Fruit fly (Drosophila melanogaster): Measurements from ENCODE around the gene CG15432.

The CG15432 gene

DNA sequence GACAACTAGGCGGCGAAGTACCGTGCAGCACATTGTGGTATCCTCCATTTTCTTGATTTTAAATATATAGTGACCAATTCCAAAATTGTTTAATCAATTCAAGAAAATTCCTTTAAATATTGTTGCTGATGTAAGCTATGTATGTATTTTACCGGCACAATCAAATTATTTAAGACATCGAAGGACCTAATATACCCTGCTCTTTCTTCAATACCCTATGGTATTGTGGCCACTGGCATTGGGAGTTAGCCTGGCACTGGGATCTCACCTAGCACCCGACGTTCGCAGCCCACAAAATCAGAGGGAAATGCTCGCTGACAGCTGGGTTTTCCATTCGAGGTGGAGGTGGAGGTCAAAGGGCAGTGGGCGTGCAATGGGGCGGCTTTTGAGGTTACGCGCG lies 20.0 kb upstream of the CG15432 start:
- TF ChIP-seq gsb-n (tag; optimal IDR thresholded peaks at IDR 0.05) (no peak), D19B (GFP tag; optimal IDR thresholded peaks at IDR 0.05) (peak; percentile 66), CG18599 (GFP tag; optimal IDR thresholded peaks at IDR 0.05) (peak; percentile 49), Ada2b (GFP tag; IDR thresholded peaks at IDR 0.05) (peak; percentile 19; the same call in 1 of the 2 replicates), CG2678 (tag; optimal IDR thresholded peaks at IDR 0.05) (no peak), CG17612 (GFP tag; IDR thresholded peaks at IDR 0.05) (0 out of 2 replicates have a peak, but pooled peaks have one; percentile 35), ase (GFP tag; IDR thresholded peaks at IDR 0.05) (no peak), CG3407 (GFP tag; optimal IDR thresholded peaks at IDR 0.05) (no peak), CHES-1-like (GFP tag; optimal IDR thresholded peaks at IDR 0.05) (no peak), lab (GFP tag; optimal IDR thresholded peaks at IDR 0.05) (peak; percentile 41), Ptx1 (GFP tag; IDR thresholded peaks at IDR 0.05) (peak; percentile 33; the same call in 1 of the 2 replicates), gt (GFP tag; IDR thresholded peaks at IDR 0.05) (no peak), Sry-β (GFP tag; optimal IDR thresholded peaks at IDR 0.05) (no peak), gsb (GFP tag; IDR thresholded peaks at IDR 0.05) (0 out of 2 replicates have a peak, but pooled peaks have one; percentile 24), sens (GFP tag) (peak; percentile 3), lilli (GFP tag; optimal IDR thresholded peaks at IDR 0.05) (peak; percentile 5), sima (GFP tag; optimal IDR thresholded peaks at IDR 0.05) (no peak), CG6654 (GFP tag; optimal IDR thresholded peaks at IDR 0.05) (no peak), CG32532 (GFP tag; IDR thresholded peaks at IDR 0.05) (peak; percentile 18; the same call in 1 of the 2 replicates), CG13123 (GFP tag; optimal IDR thresholded peaks at IDR 0.05) (no peak), gem (tag; optimal IDR thresholded peaks at IDR 0.05) (peak; percentile 10), CG1832 (GFP tag; optimal IDR thresholded peaks at IDR 0.05) (no peak), CG2120 (GFP tag; optimal IDR thresholded peaks at IDR 0.05) (peak; percentile 34), gcm (GFP tag; optimal IDR thresholded peaks at IDR 0.05) (no peak), sna (GFP tag; IDR thresholded peaks at IDR 0.05; ENCODE audit: partially characterized antibody) (no peak), Optix (GFP tag; IDR thresholded peaks at IDR 0.05) (no peak), CG9797 (GFP tag; optimal IDR thresholded peaks at IDR 0.05) (no peak), tio (GFP tag; optimal IDR thresholded peaks at IDR 0.05) (no peak), CG8290 (GFP tag; optimal IDR thresholded peaks at IDR 0.05) (no peak), CG8290 (tag; optimal IDR thresholded peaks at IDR 0.05) (no peak), Dref (GFP tag; IDR thresholded peaks at IDR 0.05) (no peak), Ets65A (GFP tag) (peak; percentile 63), prd (optimal IDR thresholded peaks at IDR 0.05) (no peak), prd (GFP tag; IDR thresholded peaks at IDR 0.05) (peak; percentile 28; the same call in 1 of the 3 replicates), pum (GFP tag; optimal IDR thresholded peaks at IDR 0.05) (no peak), dimm (GFP tag; IDR thresholded peaks at IDR 0.05) (peak; percentile 23; the same call in 1 of the 2 replicates), Hmr (GFP tag; optimal IDR thresholded peaks at IDR 0.05) (peak; percentile 31), run (tag; optimal IDR thresholded peaks at IDR 0.05) (no peak), esg (GFP tag; conservative IDR thresholded peaks at IDR 0.05) (no peak), H15 (GFP tag; IDR thresholded peaks at IDR 0.05) (no peak), dysf (GFP tag; IDR thresholded peaks at IDR 0.05) (0 out of 3 replicates have a peak, but pooled peaks have one; percentile 16), CG15269 (tag; optimal IDR thresholded peaks at IDR 0.05) (no peak), row (GFP tag; IDR thresholded peaks at IDR 0.05) (peak; percentile 50; the same call in 2 of the 3 replicates), schlank (tag; optimal IDR thresholded peaks at IDR 0.05) (no peak), ap (GFP tag; IDR thresholded peaks at IDR 0.05) (no peak), sens-2 (GFP tag; IDR thresholded peaks at IDR 0.05) (no peak), Blimp-1 (GFP tag; optimal IDR thresholded peaks at IDR 0.05) (no peak)
